Worm (Caenorhabditis elegans): ENCODE measurements around the gene C14C10.10.

C14C10.10 gene

DNA sequence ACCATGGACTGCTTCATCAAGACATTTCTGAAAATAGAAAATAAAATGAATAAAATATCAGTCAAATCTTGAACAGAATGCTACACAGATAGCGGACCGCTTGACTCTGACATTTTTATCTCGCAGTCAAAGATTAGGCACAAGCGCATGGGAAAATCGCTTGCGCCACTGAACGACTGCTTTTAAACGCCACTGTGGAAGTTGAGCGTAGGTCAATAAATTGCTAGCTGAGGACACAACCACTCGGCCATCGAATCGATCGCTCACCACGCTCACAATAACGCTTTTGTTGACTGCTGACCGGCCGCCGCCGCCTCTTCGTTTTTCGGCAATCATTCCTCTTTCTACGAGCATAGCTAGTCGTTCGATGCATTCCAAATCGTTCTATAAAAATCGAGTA is 2.1 kb downstream of the C14C10.10 start:
- TF ChIP-seq skn-1 (tag; optimal IDR thresholded peaks at IDR 0.05) (no peak), pha-4 (tag; optimal IDR thresholded peaks at IDR 0.05) (no peak), fkh-10 (GFP tag; optimal IDR thresholded peaks at IDR 0.05) (no peak), ceh-9 (tag; optimal IDR thresholded peaks at IDR 0.05) (no peak), nhr-76 (tag; optimal IDR thresholded peaks at IDR 0.05) (no peak), nhr-23 (tag; optimal IDR thresholded peaks at IDR 0.05) (peak; percentile 56), ztf-11 (tag; optimal IDR thresholded peaks at IDR 0.05) (no peak), snpc-4 (tag; optimal IDR thresholded peaks at IDR 0.05) (no peak), egl-5 (tag; optimal IDR thresholded peaks at IDR 0.05) (peak; percentile 77), jun-1 (tag; optimal IDR thresholded peaks at IDR 0.05) (no peak), ceh-82 (tag; optimal IDR thresholded peaks at IDR 0.05) (no peak), pqm-1 (tag; optimal IDR thresholded peaks at IDR 0.05) (no peak), egl-27 (tag; optimal IDR thresholded peaks at IDR 0.05) (peak; percentile 34), daf-12 (tag; optimal IDR thresholded peaks at IDR 0.05) (no peak), elt-1 (tag; optimal IDR thresholded peaks at IDR 0.05) (no peak), unc-62 (GFP tag; optimal IDR thresholded peaks at IDR 0.05) (no peak), elt-3 (tag; optimal IDR thresholded peaks at IDR 0.05) (no peak), ceh-28 (tag; optimal IDR thresholded peaks at IDR 0.05) (no peak), nhr-237 (tag; optimal IDR thresholded peaks at IDR 0.05) (no peak), zag-1 (tag; optimal IDR thresholded peaks at IDR 0.05) (no peak), nhr-28 (tag; optimal IDR thresholded peaks at IDR 0.05) (no peak), lsy-12 (tag; optimal IDR thresholded peaks at IDR 0.05) (peak; percentile 42), R02D3.7 (tag; optimal IDR thresholded peaks at IDR 0.05) (no peak), eor-1 (tag; optimal IDR thresholded peaks at IDR 0.05) (no peak), aly-2 (tag; optimal IDR thresholded peaks at IDR 0.05) (no peak), fos-1 (tag; optimal IDR thresholded peaks at IDR 0.05) (no peak), mdl-1 (tag; optimal IDR thresholded peaks at IDR 0.05) (no peak), ztf-4 (tag; optimal IDR thresholded peaks at IDR 0.05) (no peak), nhr-11 (tag; optimal IDR thresholded peaks at IDR 0.05) (no peak), hmg-11 (tag; optimal IDR thresholded peaks at IDR 0.05) (peak; percentile 41), lin-39 (tag; optimal IDR thresholded peaks at IDR 0.05) (peak; percentile 57), sea-2 (GFP tag; optimal IDR thresholded peaks at IDR 0.05) (no peak), lin-15B (tag; optimal IDR thresholded peaks at IDR 0.05) (no peak), tbx-2 (tag; optimal IDR thresholded peaks at IDR 0.05) (peak; percentile 16), nfya-1 (tag; optimal IDR thresholded peaks at IDR 0.05; ENCODE audit: insufficient read depth) (peak; percentile 51), ZK546.5 (tag; optimal IDR thresholded peaks at IDR 0.05) (no peak), fkh-2 (tag; optimal IDR thresholded peaks at IDR 0.05) (no peak), unc-39 (tag; optimal IDR thresholded peaks at IDR 0.05) (no peak), nhr-77 (tag; optimal IDR thresholded peaks at IDR 0.05) (no peak), elt-2 (tag; optimal IDR thresholded peaks at IDR 0.05) (peak; percentile 45), mml-1 (tag; optimal IDR thresholded peaks at IDR 0.05) (no peak), ceh-16 (tag; optimal IDR thresholded peaks at IDR 0.05) (no peak), nhr-12 (tag; optimal IDR thresholded peaks at IDR 0.05) (no peak), nhr-43 (tag; optimal IDR thresholded peaks at IDR 0.05; ENCODE audit: poor library complexity, severe bottlenecking) (peak; percentile 19), nhr-25 (tag; optimal IDR thresholded peaks at IDR 0.05) (peak; percentile 71), nhr-67 (tag; optimal IDR thresholded peaks at IDR 0.05) (no peak), ama-1 (optimal IDR thresholded peaks at IDR 0.05) (no peak)

- TF ChIP-seq eor-1 (tag; optimal IDR thresholded peaks at IDR 0.05) = no peak
- no peak for TF ChIP-seq snpc-4 (tag; optimal IDR thresholded peaks at IDR 0.05)
- no peak for TF ChIP-seq fkh-10 (GFP tag; optimal IDR thresholded peaks at IDR 0.05)
- no peak for TF ChIP-seq ceh-16 (tag; optimal IDR thresholded peaks at IDR 0.05)
- TF ChIP-seq hmg-11 (tag; optimal IDR thresholded peaks at IDR 0.05) = no peak
- TF ChIP-seq lin-39 (tag; optimal IDR thresholded peaks at IDR 0.05) = no peak
- TF ChIP-seq ztf-11 (tag; optimal IDR thresholded peaks at IDR 0.05) = no peak
- no peak for TF ChIP-seq nhr-25 (tag; optimal IDR thresholded peaks at IDR 0.05)
- no peak for TF ChIP-seq pqm-1 (tag; optimal IDR thresholded peaks at IDR 0.05)
- no peak for TF ChIP-seq nhr-67 (tag; optimal IDR thresholded peaks at IDR 0.05)
- TF ChIP-seq mdl-1 (tag; optimal IDR thresholded peaks at IDR 0.05) = no peak
- TF ChIP-seq aly-2 (tag; optimal IDR thresholded peaks at IDR 0.05) = no peak
- no peak for TF ChIP-seq nhr-76 (tag; optimal IDR thresholded peaks at IDR 0.05)
- no peak for TF ChIP-seq fos-1 (tag; optimal IDR thresholded peaks at IDR 0.05)
- TF ChIP-seq ztf-4 (tag; optimal IDR thresholded peaks at IDR 0.05) = no peak
- no peak for TF ChIP-seq ceh-9 (tag; optimal IDR thresholded peaks at IDR 0.05)
- TF ChIP-seq elt-3 (tag; optimal IDR thresholded peaks at IDR 0.05) = no peak
- TF ChIP-seq sea-2 (GFP tag; optimal IDR thresholded peaks at IDR 0.05) = no peak
These were observed 2.7 kb downstream of the C14C10.10 start, which contains the start of gene mma-1 for ce11 chrV:12596196-12596595. mma-1 (minus strand) TSS chrV:12596296.

Data from whole organism, L3 larva.